Worm (Caenorhabditis elegans): Measurements from ENCODE around the gene R05H10.1.

R05H10.1 gene

ce11 chrII:14825413-14825812, 26.2 kb upstream of the R05H10.1 start (continued):
- TF ChIP-seq ama-1 (optimal IDR thresholded peaks at IDR 0.05) (no peak), ama-1 (GFP tag; optimal IDR thresholded peaks at IDR 0.05) (no peak), Y53F4B.3 (GFP tag; IDR thresholded peaks at IDR 0.05) (no peak), dpff-1 (tag; optimal IDR thresholded peaks at IDR 0.05) (no peak)

ce11 chrII:14832055-14832454, 19.6 kb upstream of the R05H10.1 start:
- TF ChIP-seq let-526 (GFP tag; IDR thresholded peaks at IDR 0.05), result no peak
- no peak for TF ChIP-seq F57C9.4 (tag; optimal IDR thresholded peaks at IDR 0.05)
- no peak for TF ChIP-seq K12H6.12 (tag; optimal IDR thresholded peaks at IDR 0.05)
- no peak for TF ChIP-seq ets-4 (GFP tag; optimal IDR thresholded peaks at IDR 0.05)
- no peak for TF ChIP-seq F22D6.2 (tag; optimal IDR thresholded peaks at IDR 0.05)
- TF ChIP-seq hmg-1.2 (GFP tag; IDR thresholded peaks at IDR 0.05), result no peak
- TF ChIP-seq attf-3 (GFP tag; conservative IDR thresholded peaks at IDR 0.05), result no peak
- no peak for TF ChIP-seq T07F8.4 (tag; optimal IDR thresholded peaks at IDR 0.05)
- no peak for TF ChIP-seq ztf-3 (GFP tag; optimal IDR thresholded peaks at IDR 0.05)
- TF ChIP-seq pha-4 (tag; optimal IDR thresholded peaks at IDR 0.05), result no peak
- no peak for TF ChIP-seq lsy-27 (tag; optimal IDR thresholded peaks at IDR 0.05; ENCODE audit: borderline replicate concordance, insufficient read depth)
- no peak for TF ChIP-seq attf-5 (GFP tag; optimal IDR thresholded peaks at IDR 0.05)

ce11 chrII:14838596-14839215, 12.9 kb upstream of the R05H10.1 start:
- TF ChIP-seq F22D6.2 (tag; optimal IDR thresholded peaks at IDR 0.05) (no peak), nhr-80 (tag; optimal IDR thresholded peaks at IDR 0.05) (peak; percentile 46), ceh-27 (GFP tag; optimal IDR thresholded peaks at IDR 0.05) (no peak), rpc-1 (optimal IDR thresholded peaks at IDR 0.05) (no peak), rpc-1 (tag; optimal IDR thresholded peaks at IDR 0.05) (no peak), snpc-1.1 (tag; optimal IDR thresholded peaks at IDR 0.05; ENCODE audit: insufficient read depth) (no peak), ztf-26 (tag; optimal IDR thresholded peaks at IDR 0.05) (peak; percentile 16), snpc-4 (GFP tag; optimal IDR thresholded peaks at IDR 0.05) (no peak), snpc-4 (tag; optimal IDR thresholded peaks at IDR 0.05) (peak in 3 of 4 experiments; percentile 47 to 76 (median 59)), lin-54 (GFP tag; optimal IDR thresholded peaks at IDR 0.05) (no peak), lin-40 (tag; optimal IDR thresholded peaks at IDR 0.05) (peak; percentile 51)

- TF ChIP-seq pbrm-1 (GFP tag; IDR thresholded peaks at IDR 0.05), result no peak
- TF ChIP-seq Y67H2A.10 (GFP tag; conservative IDR thresholded peaks at IDR 0.05), result no peak
These were observed 10.4 kb upstream of the R05H10.1 start for ce11 chrII:14841253-14841652.

ce11 chrII:14843016-14843415, 8.6 kb upstream of the R05H10.1 start, which contains the start of gene cdh-7:
cdh-7 (plus strand) TSS chrII:14843229.
- TF ChIP-seq efl-1 (GFP tag; optimal IDR thresholded peaks at IDR 0.05) (no peak), F57C9.4 (tag; optimal IDR thresholded peaks at IDR 0.05) (no peak), Y67H2A.10 (GFP tag; conservative IDR thresholded peaks at IDR 0.05) (no peak), lsy-27 (tag; optimal IDR thresholded peaks at IDR 0.05; ENCODE audit: borderline replicate concordance, insufficient read depth) (no peak), B0336.3 (GFP tag; IDR thresholded peaks at IDR 0.05) (no peak), ceh-91 (GFP tag; IDR thresholded peaks at IDR 0.05) (no peak), hrde-1 (tag; optimal IDR thresholded peaks at IDR 0.05; ENCODE audit: borderline replicate concordance) (no peak), sptf-2 (GFP tag; optimal IDR thresholded peaks at IDR 0.05) (no peak)
